Worm (Caenorhabditis elegans): Measurements from ENCODE around the gene oac-59.

- TF ChIP-seq unc-39 (tag; optimal IDR thresholded peaks at IDR 0.05): no peak
- no peak for TF ChIP-seq unc-62 (GFP tag; optimal IDR thresholded peaks at IDR 0.05)
- no peak for TF ChIP-seq lin-13 (tag; optimal IDR thresholded peaks at IDR 0.05)
- no peak for TF ChIP-seq lsy-2 (tag; optimal IDR thresholded peaks at IDR 0.05)
- no peak for TF ChIP-seq elt-1 (tag; optimal IDR thresholded peaks at IDR 0.05; ENCODE audit: borderline replicate concordance, insufficient read depth)
- TF ChIP-seq unc-120 (tag; optimal IDR thresholded peaks at IDR 0.05; ENCODE audit: poor library complexity, severe bottlenecking): no peak
- TF ChIP-seq ces-1 (GFP tag; optimal IDR thresholded peaks at IDR 0.05): no peak
- no peak for TF ChIP-seq snpc-4 (tag; optimal IDR thresholded peaks at IDR 0.05)
- no peak for TF ChIP-seq nhr-28 (tag; optimal IDR thresholded peaks at IDR 0.05)
- TF ChIP-seq mep-1 (tag; optimal IDR thresholded peaks at IDR 0.05): no peak
- no peak for TF ChIP-seq zip-8 (tag; optimal IDR thresholded peaks at IDR 0.05)
- no peak for TF ChIP-seq nhr-76 (tag; optimal IDR thresholded peaks at IDR 0.05)
- no peak for TF ChIP-seq cnd-1 (tag; optimal IDR thresholded peaks at IDR 0.05)
- no peak for TF ChIP-seq mab-5 (tag; optimal IDR thresholded peaks at IDR 0.05)
These were observed 11.9 kb downstream of the oac-59 start, which contains the start of gene C42C1.9 for ce11 chrIV:12289149-12289548.

Data from whole organism, mixed stage, embryonic.